Fruit fly (Drosophila melanogaster) whole organism, embryonic: ENCODE results near the gene Baldspot.

Source experiments
- Adf1 ChIP-seq: fragments of 200-800 bp; sonication (Bioruptor generic); IDR thresholded peaks from 2 replicates; pipeline ENCODE4 v1.3.6; 2022; ENCODE audit warnings: missing biosample characterization, missing genetic modification characterization
- BtbVII ChIP-seq: fragments of 200-800 bp; sonication (Bioruptor generic); optimal IDR thresholded peaks from 3 replicates; lab custom pipeline; 2017; ENCODE audit warnings: missing biosample characterization, mild to moderate bottlenecking, missing genetic modification characterization
- CG10147 ChIP-seq: fragments of 200-800 bp; sonication (Bioruptor generic); optimal IDR thresholded peaks from 2 replicates; lab custom pipeline; 2019; ENCODE audit warnings: missing biosample characterization, mild to moderate bottlenecking, missing genetic modification characterization, moderate library complexity
- CG10209 ChIP-seq: fragments of 200-800 bp; sonication (Bioruptor generic); optimal IDR thresholded peaks from 3 replicates; lab custom pipeline; 2017; ENCODE audit warnings: missing biosample characterization, mild to moderate bottlenecking, missing genetic modification characterization, missing genetic modification reagents
- CG10462 ChIP-seq: fragments of 200-800 bp; sonication (Bioruptor generic); optimal IDR thresholded peaks from 2 replicates; lab custom pipeline; 2016; ENCODE audit warnings: missing biosample characterization, missing genetic modification characterization
- CG11093 ChIP-seq: fragments of 200-800 bp; sonication (Bioruptor generic); IDR thresholded peaks from 3 replicates; pipeline ENCODE4 v1.3.6; 2022; ENCODE audit warnings: missing biosample characterization, missing genetic modification characterization
- CG11504 ChIP-seq: fragments of 200-800 bp; sonication (Bioruptor generic); optimal IDR thresholded peaks from 3 replicates; lab custom pipeline; 2019; ENCODE audit warnings: missing biosample characterization, mild to moderate bottlenecking, missing genetic modification characterization, moderate library complexity
- CG12391 ChIP-seq: fragments of 200-800 bp; sonication (Bioruptor generic); optimal IDR thresholded peaks from 3 replicates; lab custom pipeline; 2018; ENCODE audit warnings: missing biosample characterization, mild to moderate bottlenecking, missing genetic modification characterization, moderate library complexity
- CG12769 ChIP-seq: fragments of 200-800 bp; sonication (Bioruptor generic); optimal IDR thresholded peaks from 2 replicates; lab custom pipeline; 2019; ENCODE audit warnings: missing biosample characterization, mild to moderate bottlenecking, missing genetic modification characterization, moderate library complexity
- CG16815 ChIP-seq: fragments of 200-800 bp; sonication (Bioruptor generic); optimal IDR thresholded peaks from 3 replicates; lab custom pipeline; 2017; ENCODE audit warnings: missing biosample characterization, mild to moderate bottlenecking, missing genetic modification characterization
- CG17612 ChIP-seq: fragments of 200-800 bp; sonication (Bioruptor generic); IDR thresholded peaks from 2 replicates; pipeline ENCODE4 v1.3.6; 2022; ENCODE audit warnings: missing biosample characterization, missing genetic modification characterization
- CG2120 ChIP-seq: fragments of 200-800 bp; sonication (Bioruptor generic); optimal IDR thresholded peaks from 3 replicates; lab custom pipeline; 2016; ENCODE audit warnings: missing biosample characterization, missing genetic modification characterization
- CG2875 ChIP-seq: fragments of 200-800 bp; sonication (Bioruptor generic); optimal IDR thresholded peaks from 2 replicates; lab custom pipeline; 2017; ENCODE audit warnings: missing biosample characterization, mild to moderate bottlenecking, missing genetic modification characterization, missing genetic modification reagents
- CG31224 ChIP-seq: fragments of 200-800 bp; sonication (Bioruptor generic); IDR thresholded peaks from 2 replicates; pipeline ENCODE4 v1.3.6; 2022; ENCODE audit warnings: missing biosample characterization, missing genetic modification characterization
- CG31388 ChIP-seq: fragments of 200-800 bp; sonication (Bioruptor generic); optimal IDR thresholded peaks from 2 replicates; lab custom pipeline; 2016; ENCODE audit warnings: missing biosample characterization, missing genetic modification characterization
- CG43689 ChIP-seq: fragments of 200-800 bp; sonication (Bioruptor generic); IDR thresholded peaks from 2 replicates; pipeline ENCODE4 v1.3.6; 2022; ENCODE audit warnings: missing biosample characterization, missing genetic modification characterization
- CG6813 ChIP-seq: fragments of 200-800 bp; sonication (Bioruptor generic); optimal IDR thresholded peaks from 2 replicates; lab custom pipeline; 2017; ENCODE audit warnings: missing biosample characterization, missing genetic modification characterization, mild to moderate bottlenecking, moderate library complexity, missing genetic modification reagents
- CG7556 ChIP-seq: fragments of 200-800 bp; sonication (Bioruptor generic); optimal IDR thresholded peaks from 2 replicates; lab custom pipeline; 2017; ENCODE audit warnings: missing biosample characterization, mild to moderate bottlenecking, missing genetic modification characterization
- CG7839 ChIP-seq: fragments of 200-800 bp; sonication (Bioruptor generic); optimal IDR thresholded peaks from 3 replicates; lab custom pipeline; 2018; ENCODE audit warnings: missing biosample characterization, mild to moderate bottlenecking, missing genetic modification characterization, moderate library complexity
- CG9817 ChIP-seq: fragments of 200-800 bp; sonication (Bioruptor generic); optimal IDR thresholded peaks from 2 replicates; lab custom pipeline; 2018; ENCODE audit warnings: missing biosample characterization, mild to moderate bottlenecking, missing genetic modification characterization, moderate library complexity
- Doc3 ChIP-seq: fragments of 200-800 bp; sonication (Bioruptor generic); IDR thresholded peaks from 3 replicates; pipeline ENCODE4 v1.3.6; 2022; ENCODE audit warnings: missing biosample characterization, missing genetic modification characterization; ENCODE audit not compliant: partially characterized antibody
- Dp ChIP-seq: fragments of 200-800 bp; sonication (Bioruptor generic); optimal IDR thresholded peaks from 2 replicates; lab custom pipeline; 2018; ENCODE audit warnings: missing biosample characterization, mild to moderate bottlenecking, missing genetic modification characterization, moderate library complexity
- Drgx ChIP-seq: fragments of 200-800 bp; sonication (Bioruptor generic); IDR thresholded peaks from 2 replicates; pipeline ENCODE4 v1.3.6; 2022; ENCODE audit warnings: missing biosample characterization, missing genetic modification characterization
- ERR ChIP-seq: fragments of 200-800 bp; sonication (Bioruptor generic); optimal IDR thresholded peaks from 2 replicates; lab custom pipeline; 2016; ENCODE audit warnings: missing biosample characterization, missing genetic modification characterization
- Elba2 ChIP-seq: fragments of 200-800 bp; sonication (Bioruptor generic); optimal IDR thresholded peaks from 3 replicates; lab custom pipeline; 2016; ENCODE audit warnings: missing biosample characterization, missing genetic modification characterization
- Fer2 ChIP-seq: fragments of 200-800 bp; sonication (Bioruptor generic); optimal IDR thresholded peaks from 2 replicates; lab custom pipeline; 2018; ENCODE audit warnings: missing biosample characterization, mild to moderate bottlenecking, missing genetic modification characterization, moderate library complexity
- MBD-R2 ChIP-seq: fragments of 200-800 bp; sonication (Bioruptor generic); IDR thresholded peaks from 2 replicates; pipeline ENCODE4 v1.3.6; 2022; ENCODE audit warnings: missing biosample characterization, missing genetic modification characterization
- MESR4 ChIP-seq: fragments of 200-800 bp; sonication (Bioruptor generic); optimal IDR thresholded peaks from 2 replicates; lab custom pipeline; 2018; ENCODE audit warnings: missing biosample characterization, mild to moderate bottlenecking, missing genetic modification characterization, moderate library complexity
- Nf-YC ChIP-seq: fragments of 200-800 bp; optimal IDR thresholded peaks from 3 replicates; lab custom pipeline; 2019; ENCODE audit warnings: missing biosample characterization, mild to moderate bottlenecking, missing genetic modification characterization, moderate library complexity
- Opbp ChIP-seq: fragments of 200-800 bp; sonication (Bioruptor generic); IDR thresholded peaks from 3 replicates; pipeline ENCODE4 v1.3.6; 2022; ENCODE audit warnings: missing biosample characterization, missing genetic modification characterization; ENCODE audit not compliant: partially characterized antibody
- Ptx1 ChIP-seq: fragments of 200-800 bp; sonication (Bioruptor generic); IDR thresholded peaks from 2 replicates; pipeline ENCODE4 v1.3.6; 2022; ENCODE audit warnings: missing biosample characterization, missing genetic modification characterization
- Xbp1 ChIP-seq: fragments of 200-800 bp; sonication (Bioruptor generic); optimal IDR thresholded peaks from 3 replicates; lab custom pipeline; 2016; ENCODE audit warnings: missing biosample characterization, mild to moderate bottlenecking, missing genetic modification characterization
- ap ChIP-seq: fragments of 200-800 bp; sonication (Bioruptor generic); IDR thresholded peaks from 2 replicates; pipeline ENCODE4 v1.3.6; 2022; ENCODE audit warnings: missing biosample characterization, missing genetic modification characterization
- az2 ChIP-seq: fragments of 200-800 bp; sonication (Bioruptor generic); optimal IDR thresholded peaks from 3 replicates; lab custom pipeline; 2016; ENCODE audit warnings: missing biosample characterization, missing genetic modification characterization
- cg ChIP-seq: fragments of 200-800 bp; sonication (Bioruptor generic); optimal IDR thresholded peaks from 3 replicates; lab custom pipeline; 2019; ENCODE audit warnings: missing biosample characterization, mild to moderate bottlenecking, missing genetic modification characterization, moderate library complexity
- dimm ChIP-seq: fragments of 200-800 bp; sonication (Bioruptor generic); IDR thresholded peaks from 2 replicates; pipeline ENCODE4 v1.3.6; 2022; ENCODE audit warnings: missing biosample characterization, missing genetic modification characterization
- fd3F ChIP-seq: fragments of 200-800 bp; sonication (Bioruptor generic); optimal IDR thresholded peaks from 2 replicates; lab custom pipeline; 2018; ENCODE audit warnings: missing biosample characterization, mild to moderate bottlenecking, missing genetic modification characterization, moderate library complexity
- fru ChIP-seq: fragments of >200 bp; optimal IDR thresholded peaks from 2 replicates; lab custom pipeline; 2017
- gro ChIP-seq: fragments of 200-800 bp; sonication (Bioruptor generic); optimal IDR thresholded peaks from 2 replicates; lab custom pipeline; 2016; ENCODE audit warnings: missing biosample characterization, missing genetic modification characterization
- ind ChIP-seq: fragments of 200-800 bp; sonication (Bioruptor generic); optimal IDR thresholded peaks from 3 replicates; lab custom pipeline; 2016; ENCODE audit warnings: missing biosample characterization, missing genetic modification characterization
- jigr1 ChIP-seq: fragments of 200-800 bp; sonication (Bioruptor generic); IDR thresholded peaks from 3 replicates; pipeline ENCODE4 v1.3.6; 2022; ENCODE audit warnings: missing biosample characterization, missing genetic modification characterization
- mam ChIP-seq: fragments of 200-800 bp; sonication (Bioruptor generic); optimal IDR thresholded peaks from 3 replicates; lab custom pipeline; 2016; ENCODE audit warnings: missing biosample characterization, missing genetic modification characterization
- onecut ChIP-seq: fragments of 200-800 bp; sonication (Bioruptor generic); IDR thresholded peaks from 2 replicates; pipeline ENCODE4 v1.3.6; 2022; ENCODE audit warnings: missing biosample characterization, missing genetic modification characterization
- pho ChIP-seq: fragments of 200-800 bp; sonication (Bioruptor generic); optimal IDR thresholded peaks from 2 replicates; lab custom pipeline; 2016; ENCODE audit warnings: missing biosample characterization, missing genetic modification characterization
- pum ChIP-seq: fragments of 200-800 bp; sonication (Bioruptor generic); optimal IDR thresholded peaks from 2 replicates; lab custom pipeline; 2016; ENCODE audit warnings: missing biosample characterization, missing genetic modification characterization
- ranshi ChIP-seq: fragments of 200-800 bp; sonication (Bioruptor generic); IDR thresholded peaks from 2 replicates; pipeline ENCODE4 v1.3.6; 2022; ENCODE audit warnings: missing biosample characterization, missing genetic modification characterization
- row ChIP-seq: fragments of 200-800 bp; sonication (Bioruptor generic); IDR thresholded peaks from 3 replicates; pipeline ENCODE4 v1.3.6; 2022; ENCODE audit warnings: missing biosample characterization, missing genetic modification characterization
- sr ChIP-seq: fragments of 200-800 bp; sonication (Bioruptor generic); IDR thresholded peaks from 3 replicates; pipeline ENCODE4 v1.3.6; 2022; ENCODE audit warnings: missing biosample characterization, missing genetic modification characterization
- tgo ChIP-seq: fragments of 200-800 bp; sonication (Bioruptor generic); IDR thresholded peaks from 3 replicates; pipeline ENCODE4 v1.3.6; 2022; ENCODE audit warnings: missing biosample characterization, missing genetic modification characterization
- twi ChIP-seq: fragments of 200-800 bp; optimal IDR thresholded peaks from 2 replicates; lab custom pipeline; 2019; ENCODE audit warnings: missing biosample characterization, mild to moderate bottlenecking, missing genetic modification characterization, moderate library complexity
- z ChIP-seq: fragments of 200-800 bp; sonication (Bioruptor generic); IDR thresholded peaks from 3 replicates; pipeline ENCODE4 v1.3.6; 2022; ENCODE audit warnings: missing biosample characterization, missing genetic modification characterization

Gene Baldspot

dm6 chr3L:16615132-16615709 lies 46.2 kb downstream of the Baldspot start, which contains the start of gene Mo25 (continued):
- TF ChIP-seq gro, result no peak
- TF ChIP-seq CG7556 (GFP tag; lab: Kevin White, UChicago), result peak; percentile 29
- TF ChIP-seq row, result peak; percentile 58; the same call in 2 of the 3 replicates
- no peak for TF ChIP-seq CG11504
- TF ChIP-seq pho (GFP tag; lab: Kevin White, UChicago), result no peak
- TF ChIP-seq CG10147, result peak; percentile 56
- TF ChIP-seq fru, result no peak
- TF ChIP-seq Dp, result peak; percentile 83
- TF ChIP-seq CG43689 (GFP tag; lab: Robert Waterston, UW), result no peak
- TF ChIP-seq jigr1 (GFP tag; lab: Robert Waterston, UW), result no peak
- peak; percentile 86 for TF ChIP-seq MBD-R2 (GFP tag; lab: Robert Waterston, UW)
- peak; percentile 10 for TF ChIP-seq Fer2 (tag; lab: Kevin White, UChicago)
- peak; percentile 67 for TF ChIP-seq CG2120 (GFP tag; lab: Kevin White, UChicago)
- TF ChIP-seq cg (GFP tag; lab: Kevin White, UChicago), result no peak
- TF ChIP-seq tgo (GFP tag; lab: Robert Waterston, UW), result no peak
- TF ChIP-seq sr (GFP tag; lab: Robert Waterston, UW), result no peak
- peak; percentile 69 for TF ChIP-seq CG12391
- peak; percentile 40 for TF ChIP-seq ind
- peak; percentile 28 for TF ChIP-seq fd3F
- no peak for TF ChIP-seq CG31388 (GFP tag; lab: Kevin White, UChicago)
- TF ChIP-seq BtbVII (GFP tag; lab: Kevin White, UChicago), result peak; percentile 29
- TF ChIP-seq CG16815 (GFP tag; lab: Kevin White, UChicago), result no peak
- TF ChIP-seq CG31224 (GFP tag; lab: Robert Waterston, UW), result 0 out of 2 replicates have a peak, but pooled peaks have one; percentile 17
- TF ChIP-seq CG10209, result peak; percentile 3
- 0 out of 2 replicates have a peak, but pooled peaks have one; percentile 2 for TF ChIP-seq ap (GFP tag; lab: Robert Waterston, UW)
- TF ChIP-seq Adf1 (GFP tag; lab: Robert Waterston, UW), result peak; percentile 39; the same call in 1 of the 2 replicates
- peak; percentile 81 for TF ChIP-seq Opbp (GFP tag; lab: Robert Waterston, UW)
- TF ChIP-seq ranshi (GFP tag; lab: Robert Waterston, UW), result no peak
- peak; percentile 52 for TF ChIP-seq az2 (GFP tag; lab: Kevin White, UChicago)
- no peak for TF ChIP-seq Ptx1 (GFP tag; lab: Robert Waterston, UW)
- peak; percentile 23 for TF ChIP-seq CG9817 (tag; lab: Kevin White, UChicago)
- no peak for TF ChIP-seq CG2875
- peak; percentile 59 for TF ChIP-seq Nf-YC
- peak; percentile 29; the same call in 1 of the 2 replicates for TF ChIP-seq onecut (GFP tag; lab: Robert Waterston, UW)
- TF ChIP-seq CG17612, result no peak
- peak; percentile 7 for TF ChIP-seq mam (GFP tag; lab: Kevin White, UChicago)
- TF ChIP-seq MESR4 (GFP tag; lab: Kevin White, UChicago), result peak; percentile 84
- TF ChIP-seq CG6813 (GFP tag; lab: Kevin White, UChicago), result peak; percentile 9
- peak; percentile 70 for TF ChIP-seq Doc3 (GFP tag; lab: Robert Waterston, UW)
- no peak for TF ChIP-seq Drgx (GFP tag; lab: Robert Waterston, UW)
- TF ChIP-seq pum, result no peak
- TF ChIP-seq CG11093 (GFP tag; lab: Robert Waterston, UW), result no peak
- TF ChIP-seq CG10462 (GFP tag; lab: Kevin White, UChicago), result no peak
- no peak for TF ChIP-seq dimm (GFP tag; lab: Robert Waterston, UW)
- TF ChIP-seq ERR (GFP tag; lab: Kevin White, UChicago), result peak; percentile 3
- TF ChIP-seq Xbp1 (GFP tag; lab: Kevin White, UChicago), result peak; percentile 53
- TF ChIP-seq CG12769, result no peak
- TF ChIP-seq twi (tag; lab: Kevin White, UChicago), result no peak
- TF ChIP-seq z, result no peak
- peak; percentile 51 for TF ChIP-seq CG7839 (tag; lab: Kevin White, UChicago)
- TF ChIP-seq Elba2 (GFP tag; lab: Kevin White, UChicago), result no peak
